Worm (Caenorhabditis elegans) whole organism, L4 larva: Measurements from ENCODE around the gene fbxb-34.
"Not testable (repeated sequence)": the region's sequence is repeated elsewhere in the genome, so short reads cannot be mapped to it uniquely, and the experiment has no call there.

ENCODE experiments used
- F37D6.2 ChIP-seq: sonication (generic microtip); optimal IDR thresholded peaks from 2 replicates; lab custom pipeline; 2016; ENCODE audit warnings: mild to moderate bottlenecking, missing genetic modification characterization, missing compliant biosample characterization
- Y105C5A.15 ChIP-seq: fragments of 200-800 bp; sonication (Bioruptor generic); IDR thresholded peaks from 2 replicates; pipeline ENCODE4 v1.3.6; 2022; ENCODE audit warnings: missing genetic modification characterization, missing compliant biosample characterization
- ZK337.2 ChIP-seq: fragments of 200-800 bp; sonication (Bioruptor generic); IDR thresholded peaks from 2 replicates; pipeline ENCODE4 v1.3.6; 2022; ENCODE audit warnings: missing genetic modification reagents, missing genetic modification characterization, missing compliant biosample characterization
- ZK546.5 ChIP-seq, 2 experiments: sonication (generic microtip); optimal IDR thresholded peaks; 2 replicates each; lab custom pipeline; 2017; ENCODE audit warnings: missing biosample characterization in 2 of 2, missing genetic modification characterization in 2 of 2
- aha-1 ChIP-seq: fragments of 150-350 bp; peaks from one replicate; lab custom pipeline; 2014; ENCODE audit warnings: missing biosample characterization, missing genetic modification characterization
- aly-2 ChIP-seq: sonication (generic microtip); optimal IDR thresholded peaks from 2 replicates; lab custom pipeline; 2018; ENCODE audit warnings: missing biosample characterization, missing genetic modification characterization
- ceh-28 ChIP-seq: fragments of 150-350 bp; optimal IDR thresholded peaks from 2 replicates; lab custom pipeline; 2014; ENCODE audit warnings: missing biosample characterization, missing genetic modification reagents, missing genetic modification characterization
- daf-12 ChIP-seq: fragments of 150-350 bp; optimal IDR thresholded peaks from 2 replicates; lab custom pipeline; 2014; ENCODE audit warnings: missing biosample characterization, missing genetic modification reagents, missing genetic modification characterization
- daf-16 ChIP-seq, 3 experiments: sonication (generic microtip); optimal IDR thresholded peaks; 2 replicates each; lab custom pipeline; 2016 to 2017; ENCODE audit warnings: missing genetic modification characterization in 3 of 3, missing genetic modification reagents in 3 of 3, mild to moderate bottlenecking in 2 of 3, missing compliant biosample characterization in 2 of 3, missing biosample characterization in 1 of 3, moderate library complexity in 1 of 3
- daf-19 ChIP-seq: fragments of 200-800 bp; sonication (Bioruptor generic); conservative IDR thresholded peaks from 2 replicates; pipeline ENCODE4 v1.3.6; 2022; ENCODE audit warnings: missing genetic modification characterization, missing compliant biosample characterization
- dmd-6 ChIP-seq: fragments of 200-800 bp; sonication (Bioruptor generic); IDR thresholded peaks from 2 replicates; pipeline ENCODE4 v1.3.6; 2022; ENCODE audit warnings: missing genetic modification reagents, missing genetic modification characterization, missing compliant biosample characterization
- dmd-8 ChIP-seq: fragments of 200-800 bp; sonication (Bioruptor generic); IDR thresholded peaks from 2 replicates; pipeline ENCODE4 v1.3.6; 2022; ENCODE audit warnings: missing genetic modification characterization, missing compliant biosample characterization
- dpl-1 ChIP-seq: fragments of 150-350 bp; optimal IDR thresholded peaks from 2 replicates; lab custom pipeline; 2014; ENCODE audit warnings: missing biosample characterization, missing genetic modification reagents, missing genetic modification characterization
- dve-1 ChIP-seq: sonication (generic microtip); optimal IDR thresholded peaks from 2 replicates; lab custom pipeline; 2017; ENCODE audit warnings: antibody characterized with exemption, mild to moderate bottlenecking, missing genetic modification characterization, missing compliant biosample characterization; ENCODE audit not compliant: insufficient read depth
- fos-1 ChIP-seq: fragments of 150-350 bp; optimal IDR thresholded peaks from 2 replicates; lab custom pipeline; 2014; ENCODE audit warnings: missing biosample characterization, missing genetic modification characterization
- hlh-11 ChIP-seq: fragments of 200-800 bp; sonication (Bioruptor generic); optimal IDR thresholded peaks from 2 replicates; lab custom pipeline; 2018; ENCODE audit warnings: mild to moderate bottlenecking, missing genetic modification characterization, missing compliant biosample characterization
- hlh-30 ChIP-seq: sonication (generic microtip); optimal IDR thresholded peaks from 2 replicates; lab custom pipeline; 2017; ENCODE audit warnings: antibody characterized with exemption, mild to moderate bottlenecking, missing genetic modification characterization, missing compliant biosample characterization; ENCODE audit not compliant: insufficient read depth
- hmg-1.1 ChIP-seq: fragments of 200-800 bp; sonication (Bioruptor generic); IDR thresholded peaks from 2 replicates; pipeline ENCODE4 v1.3.6; 2022; ENCODE audit warnings: missing genetic modification reagents, missing genetic modification characterization, missing compliant biosample characterization
- jun-1 ChIP-seq: fragments of 150-350 bp; optimal IDR thresholded peaks from 2 replicates; lab custom pipeline; 2014; ENCODE audit warnings: missing biosample characterization, missing genetic modification reagents, missing genetic modification characterization
- lin-1 ChIP-seq: fragments of 200-800 bp; sonication (Bioruptor generic); IDR thresholded peaks from 2 replicates; pipeline ENCODE4 v1.3.6; 2022; ENCODE audit warnings: missing genetic modification reagents, missing genetic modification characterization, missing compliant biosample characterization
- lin-38 ChIP-seq: fragments of 200-800 bp; sonication (Bioruptor generic); IDR thresholded peaks from 2 replicates; pipeline ENCODE4 v1.3.6; 2022; ENCODE audit warnings: missing genetic modification reagents, missing genetic modification characterization, missing compliant biosample characterization
- mep-1 ChIP-seq: fragments of 150-350 bp; sonication (generic microtip); optimal IDR thresholded peaks from 3 replicates; lab custom pipeline; 2014; ENCODE audit warnings: missing biosample characterization, missing genetic modification characterization
- mes-2 ChIP-seq: sonication (generic microtip); optimal IDR thresholded peaks from 2 replicates; lab custom pipeline; 2016; ENCODE audit warnings: missing genotype, mild to moderate bottlenecking, missing genetic modification characterization, missing compliant biosample characterization; ENCODE audit not compliant: poor library complexity, severe bottlenecking
- nhr-28 ChIP-seq: fragments of 150-350 bp; optimal IDR thresholded peaks from 2 replicates; lab custom pipeline; 2014; ENCODE audit warnings: missing biosample characterization, missing genetic modification characterization
- pqm-1 ChIP-seq: sonication (generic microtip); optimal IDR thresholded peaks from 2 replicates; lab custom pipeline; 2017; ENCODE audit warnings: missing biosample characterization, missing genetic modification characterization
- skn-1 ChIP-seq: fragments of 150-350 bp; optimal IDR thresholded peaks from 2 replicates; lab custom pipeline; 2014; ENCODE audit warnings: missing biosample characterization, missing genetic modification characterization
- snpc-1.2 ChIP-seq: fragments of 200-800 bp; sonication (Bioruptor generic); IDR thresholded peaks from 2 replicates; pipeline ENCODE4 v1.3.6; 2022; ENCODE audit warnings: missing genetic modification reagents, missing genetic modification characterization, missing compliant biosample characterization
- spr-3 ChIP-seq: fragments of 200-800 bp; sonication (Bioruptor generic); optimal IDR thresholded peaks from 2 replicates; lab custom pipeline; 2018; ENCODE audit warnings: mild to moderate bottlenecking, missing genetic modification characterization, missing compliant biosample characterization
- tag-97 ChIP-seq: fragments of 200-800 bp; sonication (Bioruptor generic); IDR thresholded peaks from 2 replicates; pipeline ENCODE4 v1.3.6; 2022; ENCODE audit warnings: missing genetic modification characterization, missing compliant biosample characterization
- unc-39 ChIP-seq: sonication (generic microtip); optimal IDR thresholded peaks from 2 replicates; lab custom pipeline; 2017; ENCODE audit warnings: missing biosample characterization, missing genetic modification characterization
- unc-62 ChIP-seq, 3 experiments: fragments of 150-350 bp in 1 of 3; sonication (generic microtip); optimal IDR thresholded peaks in 2 of 3; peaks in 1 of 3; 1 replicate in 1 of 3; 2 replicates in 2 of 3; lab custom pipeline; 2014 to 2017; ENCODE audit warnings: missing biosample characterization in 3 of 3, missing genetic modification characterization in 3 of 3, missing genetic modification reagents in 3 of 3, missing genotype in 1 of 3
- zip-2 ChIP-seq: fragments of 150-350 bp; optimal IDR thresholded peaks from 2 replicates; lab custom pipeline; 2014; ENCODE audit warnings: missing biosample characterization, missing genetic modification characterization
- ztf-11 ChIP-seq: fragments of 150-350 bp; optimal IDR thresholded peaks from 2 replicates; lab custom pipeline; 2014; ENCODE audit warnings: missing biosample characterization, missing genetic modification characterization

fbxb-34 gene

ce11 chrII:608757-609156, 21.1 kb downstream of the fbxb-34 start, which contains the start of gene W04H10.1:
TSS of gene W04H10.1 (plus strand) at chrII:609057.
- TF ChIP-seq daf-19 (GFP tag; lab: Robert Waterston, UW): no peak
- no peak for TF ChIP-seq daf-12 (tag; lab: Kevin White, UChicago)
- TF ChIP-seq Y105C5A.15: no peak
- no peak for TF ChIP-seq snpc-1.2 (GFP tag; lab: Robert Waterston, UW)
- TF ChIP-seq F37D6.2: no peak
- TF ChIP-seq hlh-30 (tag; lab: Kevin White, UChicago): no peak
- TF ChIP-seq daf-16 (GFP tag; optimal IDR thresholded peaks at IDR 0.05; lab: Kevin White, UChicago): no peak
- TF ChIP-seq daf-16 (tag; optimal IDR thresholded peaks at IDR 0.05; lab: Kevin White, UChicago): no peak
- no peak for TF ChIP-seq jun-1 (tag; lab: Kevin White, UChicago)
- TF ChIP-seq aly-2 (tag; lab: Kevin White, UChicago): no peak
- TF ChIP-seq, all 104 proteins: peak for 0

- TF ChIP-seq skn-1 (tag; lab: Kevin White, UChicago); tag-97 (GFP tag; lab: Robert Waterston, UW); fos-1 (tag; lab: Kevin White, UChicago): not testable (repeated sequence)
Observed at ce11 chrII:612361-612760, 24.7 kb downstream of the fbxb-34 start, which contains the start of gene clec-118. TSS of gene clec-118 (minus strand) at chrII:612461.

- TF ChIP-seq aha-1 (tag; lab: Kevin White, UChicago) (peak; percentile 49), spr-3 (no peak), ceh-28 (tag; lab: Kevin White, UChicago) (peak; percentile 65)
Observed at ce11 chrII:614701-615100, 27.1 kb downstream of the fbxb-34 start.

- TF ChIP-seq unc-39 (no peak), zip-2 (no peak), pqm-1 (tag; lab: Kevin White, UChicago) (peak; percentile 43), dmd-6 (peak; percentile 58), lin-38 (GFP tag; lab: Robert Waterston, UW) (no peak), daf-16 (GFP tag; optimal IDR thresholded peaks at IDR 0.05; lab: Kevin White, UChicago) (no peak), daf-16 (tag; optimal IDR thresholded peaks at IDR 0.05; lab: Kevin White, UChicago) (peak; percentile 86), ZK546.5 (tag; optimal IDR thresholded peaks at IDR 0.05; lab: Kevin White, UChicago) (no peak), unc-62 (GFP tag; optimal IDR thresholded peaks at IDR 0.05 in 1 of 2; lab: Kevin White, UChicago) (peak in 1 of 2 experiments; percentile 37), unc-62 (tag; optimal IDR thresholded peaks at IDR 0.05; lab: Kevin White, UChicago) (no peak), dmd-8 (GFP tag; lab: Robert Waterston, UW) (no peak), mep-1 (peak; percentile 7), mes-2 (peak; percentile 7), ztf-11 (tag; lab: Kevin White, UChicago) (no peak), dve-1 (tag; lab: Kevin White, UChicago) (peak; percentile 69), nhr-28 (tag; lab: Kevin White, UChicago) (peak; percentile 67), dpl-1 (GFP tag; lab: Kevin White, UChicago) (no peak), fos-1 (tag; lab: Kevin White, UChicago) (no peak), hlh-11 (tag; lab: Kevin White, UChicago) (peak; percentile 51)
Observed at ce11 chrII:621141-621540, 33.5 kb downstream of the fbxb-34 start.

- TF ChIP-seq daf-16 (GFP tag; optimal IDR thresholded peaks at IDR 0.05; lab: Kevin White, UChicago) (no peak), daf-16 (tag; optimal IDR thresholded peaks at IDR 0.05; lab: Kevin White, UChicago) (peak; percentile 39), ZK337.2 (GFP tag; lab: Robert Waterston, UW) (no peak), lin-1 (GFP tag; lab: Robert Waterston, UW) (no peak), ZK546.5 (tag; optimal IDR thresholded peaks at IDR 0.05; lab: Kevin White, UChicago) (no peak), Y105C5A.15 (no peak), mep-1 (peak; percentile 1), nhr-28 (tag; lab: Kevin White, UChicago) (peak; percentile 27), dmd-6 (peak; percentile 47; the same call in 1 of the 2 replicates), dve-1 (tag; lab: Kevin White, UChicago) (peak; percentile 24), unc-62 (GFP tag; optimal IDR thresholded peaks at IDR 0.05 in 1 of 2; lab: Kevin White, UChicago) (peak in 1 of 2 experiments; percentile 54), unc-62 (tag; optimal IDR thresholded peaks at IDR 0.05; lab: Kevin White, UChicago) (no peak), tag-97 (GFP tag; lab: Robert Waterston, UW) (no peak), aly-2 (tag; lab: Kevin White, UChicago) (no peak), hlh-30 (tag; lab: Kevin White, UChicago) (peak; percentile 12), hlh-11 (tag; lab: Kevin White, UChicago) (peak; percentile 29), hmg-1.1 (GFP tag; lab: Robert Waterston, UW) (peak; percentile 65), mes-2 (peak; percentile 46)
Observed at ce11 chrII:622478-622877, 34.8 kb downstream of the fbxb-34 start.
